Worm (Caenorhabditis elegans) whole organism, midembryonic: Measurements from ENCODE around the gene C33G3.5.

ENCODE experiments used
- T22C8.4 ChIP-seq: fragments of 200-800 bp; sonication (Bioruptor generic); IDR thresholded peaks from 2 replicates; pipeline ENCODE4 v1.3.6; 2022; ENCODE audit warnings: missing genetic modification characterization, missing compliant biosample characterization
- cog-1 ChIP-seq: sonication (generic microtip); optimal IDR thresholded peaks from 2 replicates; lab custom pipeline; 2016; ENCODE audit warnings: missing genetic modification characterization, missing compliant biosample characterization
- flt-1 ChIP-seq: fragments of 200-800 bp; sonication (Bioruptor generic); IDR thresholded peaks from 2 replicates; pipeline ENCODE4 v1.3.6; 2022; ENCODE audit warnings: missing genetic modification characterization, missing compliant biosample characterization
- ref-1 ChIP-seq: fragments of 200-800 bp; sonication (Bioruptor generic); conservative IDR thresholded peaks from 2 replicates; pipeline ENCODE4 v1.3.6; 2022; ENCODE audit warnings: missing genetic modification reagents, missing genetic modification characterization, missing compliant biosample characterization
- tab-1 ChIP-seq: fragments of 200-800 bp; sonication (Bioruptor generic); IDR thresholded peaks from 2 replicates; pipeline ENCODE4 v1.3.6; 2022; ENCODE audit warnings: missing genetic modification characterization, missing compliant biosample characterization

ce11 chrX:14056527-14056926 is 21.9 kb downstream of the C33G3.5 start:
- no peak for TF ChIP-seq cog-1 (tag; lab: Kevin White, UChicago)
- TF ChIP-seq T22C8.4 (GFP tag; lab: Robert Waterston, UW): no peak
- TF ChIP-seq tab-1: no peak
- no peak for TF ChIP-seq ref-1 (GFP tag; lab: Robert Waterston, UW)
- no peak for TF ChIP-seq flt-1 (GFP tag; lab: Robert Waterston, UW)
